Fruit fly (Drosophila melanogaster) whole organism, embryonic: ENCODE results near the gene CG31174.

Experiments used
- BEAF-32 ChIP-seq: fragments of 200-800 bp; sonication (Bioruptor generic); optimal IDR thresholded peaks from 3 replicates; lab custom pipeline; 2017; ENCODE audit warnings: missing biosample characterization, missing genetic modification characterization, mild to moderate bottlenecking, moderate library complexity, missing genetic modification reagents
- Blimp-1 ChIP-seq: fragments of 200-800 bp; sonication (Bioruptor generic); optimal IDR thresholded peaks from 3 replicates; lab custom pipeline; 2018; ENCODE audit warnings: missing biosample characterization, missing genetic modification characterization, mild to moderate bottlenecking, moderate library complexity, missing genetic modification reagents
- CG11456 ChIP-seq: fragments of 200-800 bp; sonication (Bioruptor generic); IDR thresholded peaks from 3 replicates; pipeline ENCODE4 v1.3.6; 2022; ENCODE audit warnings: missing biosample characterization, missing genetic modification characterization
- CG12219 ChIP-seq: fragments of 200-800 bp; sonication (Bioruptor generic); optimal IDR thresholded peaks from 3 replicates; lab custom pipeline; 2018; ENCODE audit warnings: missing biosample characterization, mild to moderate bottlenecking, missing genetic modification characterization
- CG13894 ChIP-seq: fragments of 200-800 bp; sonication (Bioruptor generic); optimal IDR thresholded peaks from 3 replicates; lab custom pipeline; 2018; ENCODE audit warnings: missing biosample characterization, mild to moderate bottlenecking, missing genetic modification characterization, moderate library complexity
- CG14441 ChIP-seq: fragments of 200-800 bp; sonication (Bioruptor generic); IDR thresholded peaks from 2 replicates; pipeline ENCODE4 v1.3.6; 2022; ENCODE audit warnings: missing biosample characterization, missing genetic modification characterization
- CG15479 ChIP-seq: fragments of 200-800 bp; sonication (Bioruptor generic); optimal IDR thresholded peaks from 3 replicates; lab custom pipeline; 2019; ENCODE audit warnings: missing biosample characterization, mild to moderate bottlenecking, missing genetic modification characterization, moderate library complexity
- CG15696 ChIP-seq: fragments of 200-800 bp; sonication (Bioruptor generic); optimal IDR thresholded peaks from 2 replicates; lab custom pipeline; 2019; ENCODE audit warnings: missing biosample characterization, mild to moderate bottlenecking, missing genetic modification characterization, moderate library complexity
- CG1792 ChIP-seq: fragments of 200-800 bp; sonication (Bioruptor generic); optimal IDR thresholded peaks from 2 replicates; lab custom pipeline; 2016; ENCODE audit warnings: missing biosample characterization, missing genetic modification characterization
- CG18011 ChIP-seq: fragments of 200-800 bp; sonication (Bioruptor generic); optimal IDR thresholded peaks from 2 replicates; lab custom pipeline; 2017; ENCODE audit warnings: missing biosample characterization, missing genetic modification characterization, mild to moderate bottlenecking, moderate library complexity, missing genotype
- CG18764 ChIP-seq: fragments of 200-800 bp; sonication (Bioruptor generic); optimal IDR thresholded peaks from 3 replicates; lab custom pipeline; 2016; ENCODE audit warnings: missing biosample characterization, missing genetic modification characterization
- CG2120 ChIP-seq: fragments of 200-800 bp; sonication (Bioruptor generic); optimal IDR thresholded peaks from 3 replicates; lab custom pipeline; 2016; ENCODE audit warnings: missing biosample characterization, missing genetic modification characterization
- CG3065 ChIP-seq: fragments of 200-800 bp; sonication (Bioruptor generic); optimal IDR thresholded peaks from 2 replicates; lab custom pipeline; 2016; ENCODE audit warnings: missing biosample characterization, missing genetic modification characterization
- CG31224 ChIP-seq: fragments of 200-800 bp; sonication (Bioruptor generic); IDR thresholded peaks from 2 replicates; pipeline ENCODE4 v1.3.6; 2022; ENCODE audit warnings: missing biosample characterization, missing genetic modification characterization
- CG32772 ChIP-seq: fragments of 200-800 bp; sonication (Bioruptor generic); IDR thresholded peaks from 2 replicates; pipeline ENCODE4 v1.3.6; 2022; ENCODE audit warnings: missing biosample characterization, missing genetic modification characterization
- CG4360 ChIP-seq: fragments of 200-800 bp; sonication (Bioruptor generic); IDR thresholded peaks from 2 replicates; pipeline ENCODE4 v1.3.6; 2022; ENCODE audit warnings: missing biosample characterization, missing genetic modification characterization
- CG6791 ChIP-seq: fragments of 200-800 bp; sonication (Bioruptor generic); IDR thresholded peaks from 3 replicates; pipeline ENCODE4 v1.3.6; 2022; ENCODE audit warnings: missing biosample characterization, missing genetic modification characterization; ENCODE audit not compliant: partially characterized antibody
- CG6813 ChIP-seq: fragments of 200-800 bp; sonication (Bioruptor generic); optimal IDR thresholded peaks from 2 replicates; lab custom pipeline; 2017; ENCODE audit warnings: missing biosample characterization, missing genetic modification characterization, mild to moderate bottlenecking, moderate library complexity, missing genetic modification reagents
- CG8281 ChIP-seq: fragments of 200-800 bp; sonication (Bioruptor generic); optimal IDR thresholded peaks from 2 replicates; lab custom pipeline; 2018; ENCODE audit warnings: missing biosample characterization, mild to moderate bottlenecking, missing genetic modification characterization, moderate library complexity
- CG8944 ChIP-seq: fragments of 200-800 bp; sonication (Bioruptor generic); optimal IDR thresholded peaks from 3 replicates; lab custom pipeline; 2016; ENCODE audit warnings: missing biosample characterization, missing genetic modification characterization
- Chrac-16 ChIP-seq: fragments of 200-800 bp; sonication (Bioruptor generic); optimal IDR thresholded peaks from 3 replicates; lab custom pipeline; 2016; ENCODE audit warnings: missing biosample characterization, missing genetic modification characterization
- Ets65A ChIP-seq: fragments of 200-800 bp; sonication (Bioruptor generic); peaks from one replicate; lab custom pipeline; 2016; ENCODE audit warnings: missing biosample characterization, missing genetic modification characterization
- Hmx ChIP-seq: fragments of 200-800 bp; sonication (Bioruptor generic); optimal IDR thresholded peaks from 2 replicates; lab custom pipeline; 2016; ENCODE audit warnings: missing biosample characterization, missing genetic modification characterization
- Hsf ChIP-seq: fragments of 200-800 bp; sonication (Bioruptor generic); optimal IDR thresholded peaks from 3 replicates; lab custom pipeline; 2016; ENCODE audit warnings: missing biosample characterization, missing genetic modification characterization
- MESR4 ChIP-seq: fragments of 200-800 bp; sonication (Bioruptor generic); optimal IDR thresholded peaks from 2 replicates; lab custom pipeline; 2018; ENCODE audit warnings: missing biosample characterization, mild to moderate bottlenecking, missing genetic modification characterization, moderate library complexity
- Mes4 ChIP-seq: fragments of 200-800 bp; sonication (Bioruptor generic); optimal IDR thresholded peaks from 2 replicates; lab custom pipeline; 2016; ENCODE audit warnings: missing biosample characterization, missing genetic modification characterization
- Mrtf ChIP-seq: fragments of 200-800 bp; sonication (Bioruptor generic); IDR thresholded peaks from 3 replicates; pipeline ENCODE4 v1.3.6; 2022; ENCODE audit warnings: missing biosample characterization, missing genetic modification characterization
- Oli ChIP-seq: fragments of 200-800 bp; sonication (Bioruptor generic); optimal IDR thresholded peaks from 2 replicates; lab custom pipeline; 2018; ENCODE audit warnings: missing biosample characterization, mild to moderate bottlenecking, missing genetic modification characterization, moderate library complexity
- Sox102F ChIP-seq: fragments of 200-800 bp; sonication (Bioruptor generic); optimal IDR thresholded peaks from 2 replicates; lab custom pipeline; 2018; ENCODE audit warnings: missing biosample characterization, mild to moderate bottlenecking, missing genetic modification characterization, moderate library complexity
- Stat92E ChIP-seq, 3 experiments: fragments of >200 bp in 2 of 3; fragments of 200-800 bp in 1 of 3; sonication (Bioruptor generic) in 1 of 3; optimal IDR thresholded peaks; 2 replicates each; lab custom pipeline; 2017 to 2019; ENCODE audit warnings: missing biosample characterization in 3 of 3, missing genetic modification characterization in 3 of 3, mild to moderate bottlenecking in 1 of 3, moderate library complexity in 1 of 3
- Xrp1 ChIP-seq: fragments of 200-800 bp; sonication (Bioruptor generic); IDR thresholded peaks from 2 replicates; pipeline ENCODE4 v1.3.6; 2022; ENCODE audit warnings: missing biosample characterization, missing genetic modification characterization
- bigmax ChIP-seq: fragments of 200-800 bp; sonication (Bioruptor generic); optimal IDR thresholded peaks from 2 replicates; lab custom pipeline; 2018; ENCODE audit warnings: missing biosample characterization, mild to moderate bottlenecking, missing genetic modification characterization
- br ChIP-seq: fragments of >200 bp; optimal IDR thresholded peaks from 2 replicates; lab custom pipeline; 2017
- dm ChIP-seq: fragments of 200-800 bp; sonication (Bioruptor generic); optimal IDR thresholded peaks from 3 replicates; lab custom pipeline; 2016; ENCODE audit warnings: missing biosample characterization, missing genetic modification characterization
- dysf ChIP-seq: fragments of 200-800 bp; sonication (Bioruptor generic); IDR thresholded peaks from 3 replicates; pipeline ENCODE4 v1.3.6; 2022; ENCODE audit warnings: missing biosample characterization, missing genetic modification characterization
- gfzf ChIP-seq: fragments of 200-800 bp; sonication (Bioruptor generic); optimal IDR thresholded peaks from 2 replicates; lab custom pipeline; 2016; ENCODE audit warnings: missing biosample characterization, mild to moderate bottlenecking, missing genetic modification characterization, moderate library complexity
- h ChIP-seq: fragments of >200 bp; optimal IDR thresholded peaks from 2 replicates; lab custom pipeline; 2017
- ham ChIP-seq: fragments of 200-800 bp; sonication (Bioruptor generic); IDR thresholded peaks from 2 replicates; pipeline ENCODE4 v1.3.6; 2022; ENCODE audit warnings: missing biosample characterization, missing genetic modification characterization
- ken ChIP-seq: fragments of 200-800 bp; sonication (Bioruptor generic); IDR thresholded peaks from 3 replicates; pipeline ENCODE4 v1.3.6; 2022; ENCODE audit warnings: missing biosample characterization, missing genetic modification characterization
- nom ChIP-seq: fragments of 200-800 bp; sonication (Bioruptor generic); optimal IDR thresholded peaks from 2 replicates; lab custom pipeline; 2017; ENCODE audit warnings: missing biosample characterization, missing genetic modification characterization, mild to moderate bottlenecking, moderate library complexity, missing genetic modification reagents
- pb ChIP-seq: fragments of 200-800 bp; sonication (Bioruptor generic); optimal IDR thresholded peaks from 3 replicates; lab custom pipeline; 2016; ENCODE audit warnings: missing biosample characterization, missing genetic modification characterization
- salm ChIP-seq: fragments of 200-800 bp; sonication (Bioruptor generic); optimal IDR thresholded peaks from 2 replicates; lab custom pipeline; 2018; ENCODE audit warnings: missing biosample characterization, mild to moderate bottlenecking, missing genetic modification characterization
- sc ChIP-seq, 3 experiments: fragments of >200 bp in 2 of 3; fragments of 200-800 bp in 1 of 3; sonication (Bioruptor generic) in 1 of 3; optimal IDR thresholded peaks; 2 replicates in 2 of 3; 3 replicates in 1 of 3; lab custom pipeline; 2017; ENCODE audit warnings: mild to moderate bottlenecking in 1 of 3, missing biosample characterization in 1 of 3, missing genetic modification characterization in 1 of 3, missing genetic modification reagents in 1 of 3
- tap ChIP-seq: fragments of 200-800 bp; optimal IDR thresholded peaks from 3 replicates; lab custom pipeline; 2019; ENCODE audit warnings: missing biosample characterization, mild to moderate bottlenecking, missing genetic modification characterization, moderate library complexity
- tin ChIP-seq: fragments of 200-800 bp; sonication (Bioruptor generic); optimal IDR thresholded peaks from 3 replicates; lab custom pipeline; 2016; ENCODE audit warnings: missing biosample characterization, missing genetic modification characterization
- tll ChIP-seq, 2 experiments: fragments of 200-800 bp in 1 of 2; fragments of >200 bp in 1 of 2; sonication (Bioruptor generic) in 1 of 2; optimal IDR thresholded peaks; 2 replicates each; lab custom pipeline; 2017 to 2019; ENCODE audit warnings: missing biosample characterization in 2 of 2, missing genetic modification characterization in 2 of 2, mild to moderate bottlenecking in 1 of 2, moderate library complexity in 1 of 2
- tup ChIP-seq: fragments of 200-800 bp; sonication (Bioruptor generic); optimal IDR thresholded peaks from 2 replicates; lab custom pipeline; 2016; ENCODE audit warnings: missing biosample characterization, mild to moderate bottlenecking, missing genetic modification characterization, moderate library complexity
- twi ChIP-seq: fragments of 200-800 bp; optimal IDR thresholded peaks from 2 replicates; lab custom pipeline; 2019; ENCODE audit warnings: missing biosample characterization, mild to moderate bottlenecking, missing genetic modification characterization, moderate library complexity
- usp ChIP-seq: fragments of >200 bp; optimal IDR thresholded peaks from 2 replicates; lab custom pipeline; 2017; ENCODE audit warnings: missing biosample characterization, missing genetic modification characterization
- zf30C ChIP-seq: fragments of 200-800 bp; sonication (Bioruptor generic); optimal IDR thresholded peaks from 3 replicates; lab custom pipeline; 2018; ENCODE audit warnings: missing biosample characterization, mild to moderate bottlenecking, missing genetic modification characterization

Gene CG31174

DNA sequence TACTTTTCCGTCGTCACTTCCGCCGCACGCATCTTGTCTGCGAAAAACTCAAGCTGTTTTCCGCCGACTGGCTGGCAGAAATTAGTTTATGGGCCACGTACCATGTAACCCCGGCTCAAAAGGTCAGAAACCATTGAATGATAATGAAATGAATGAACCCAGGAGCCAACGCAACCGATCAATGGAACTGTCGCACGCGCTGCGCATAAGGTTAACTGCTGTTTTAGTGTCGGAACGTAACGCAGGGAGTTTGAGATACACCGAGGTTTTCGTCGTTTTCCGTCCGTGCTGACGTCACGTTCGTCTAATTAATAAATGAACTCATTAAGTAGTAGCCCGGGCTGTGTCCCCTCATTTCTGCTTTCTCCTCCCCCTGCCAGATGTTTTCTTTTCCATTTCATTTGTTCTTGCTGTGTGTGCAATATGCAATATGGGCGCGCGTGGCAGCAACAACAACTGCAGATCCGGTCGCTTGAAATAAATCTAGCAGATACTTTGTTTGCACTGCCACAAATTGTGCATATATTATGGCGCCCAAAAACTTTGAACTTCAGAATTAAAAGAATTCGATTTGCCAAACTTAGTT, 10.9 kb downstream of the CG31174 start (continued):
- TF ChIP-seq CG6791 (GFP tag; lab: Robert Waterston, UW) = no peak
- no peak for TF ChIP-seq CG15696 (tag; lab: Kevin White, UChicago)
- no peak for TF ChIP-seq Chrac-16 (GFP tag; lab: Kevin White, UChicago)
- no peak for TF ChIP-seq pb
- no peak for TF ChIP-seq salm (tag; lab: Kevin White, UChicago)
- TF ChIP-seq twi (tag; lab: Kevin White, UChicago) = peak; percentile 58
- TF ChIP-seq sc (optimal IDR thresholded peaks at IDR 0.05; lab: Kevin White, UChicago) = no peak
- no peak for TF ChIP-seq sc (GFP tag; optimal IDR thresholded peaks at IDR 0.05; lab: Kevin White, UChicago)
- no peak for TF ChIP-seq CG6813 (GFP tag; lab: Kevin White, UChicago)
- 0 out of 2 replicates have a peak, but pooled peaks have one; percentile 8 for TF ChIP-seq Xrp1 (GFP tag; lab: Robert Waterston, UW)
- TF ChIP-seq bigmax (GFP tag; lab: Kevin White, UChicago) = no peak
- 0 out of 3 replicates have a peak, but pooled peaks have one; percentile 27 for TF ChIP-seq CG11456 (GFP tag; lab: Robert Waterston, UW)
- no peak for TF ChIP-seq gfzf (GFP tag; lab: Kevin White, UChicago)
- TF ChIP-seq tll (GFP tag; optimal IDR thresholded peaks at IDR 0.05; lab: Kevin White, UChicago) = peak in 1 of 2 experiments; percentile 0
- no peak for TF ChIP-seq Sox102F (GFP tag; lab: Kevin White, UChicago)
- TF ChIP-seq CG18011 = no peak
- no peak for TF ChIP-seq dm (GFP tag; lab: Kevin White, UChicago)
- TF ChIP-seq ken (GFP tag; lab: Robert Waterston, UW) = no peak
- no peak for TF ChIP-seq CG8281
- no peak for TF ChIP-seq CG32772 (GFP tag; lab: Robert Waterston, UW)
- no peak for TF ChIP-seq ham (GFP tag; lab: Robert Waterston, UW)
- TF ChIP-seq Ets65A (GFP tag; lab: Kevin White, UChicago) = no peak
- TF ChIP-seq zf30C (GFP tag; lab: Kevin White, UChicago) = no peak
- no peak for TF ChIP-seq BEAF-32 (GFP tag; lab: Kevin White, UChicago)
- TF ChIP-seq Hsf (GFP tag; lab: Kevin White, UChicago) = no peak
- no peak for TF ChIP-seq MESR4 (GFP tag; lab: Kevin White, UChicago)
- TF ChIP-seq tin (GFP tag; lab: Kevin White, UChicago) = no peak
- no peak for TF ChIP-seq Mrtf
- no peak for TF ChIP-seq tup (GFP tag; lab: Kevin White, UChicago)
- no peak for TF ChIP-seq br (lab: Kevin White, UChicago)
- TF ChIP-seq CG1792 (GFP tag; lab: Kevin White, UChicago) = no peak
- no peak for TF ChIP-seq CG2120 (GFP tag; lab: Kevin White, UChicago)
- no peak for TF ChIP-seq nom (GFP tag; lab: Kevin White, UChicago)
- TF ChIP-seq CG18764 (GFP tag; lab: Kevin White, UChicago) = no peak
- peak; percentile 20 for TF ChIP-seq Oli
- peak; percentile 8 for TF ChIP-seq CG15479 (GFP tag; lab: Kevin White, UChicago)
- no peak for TF ChIP-seq CG13894 (tag; lab: Kevin White, UChicago)
- no peak for TF ChIP-seq dysf (GFP tag; lab: Robert Waterston, UW)
- no peak for TF ChIP-seq tap
- TF ChIP-seq CG3065 (GFP tag; lab: Kevin White, UChicago) = no peak
- TF ChIP-seq usp = no peak
- no peak for TF ChIP-seq CG8944 (GFP tag; lab: Kevin White, UChicago)
- no peak for TF ChIP-seq Stat92E (GFP tag; optimal IDR thresholded peaks at IDR 0.05; lab: Kevin White, UChicago)
- no peak for TF ChIP-seq Hmx (GFP tag; lab: Kevin White, UChicago)
- no peak for TF ChIP-seq h (lab: Kevin White, UChicago)
- peak; percentile 52 for TF ChIP-seq Blimp-1 (GFP tag; lab: Kevin White, UChicago)
- TF ChIP-seq CG12219 (GFP tag; lab: Kevin White, UChicago) = no peak
- no peak for TF ChIP-seq CG14441
- TF ChIP-seq CG31224 (GFP tag; lab: Robert Waterston, UW) = no peak
- peak; percentile 66 for TF ChIP-seq CG4360 (GFP tag; lab: Robert Waterston, UW)
- TF ChIP-seq Mes4 (GFP tag; lab: Kevin White, UChicago) = no peak
